Worm (Caenorhabditis elegans) whole organism, L4/young adult: ENCODE measurements around the gene nep-2.

ENCODE experiments used
- W03F9.2 ChIP-seq: fragments of 150-350 bp; optimal IDR thresholded peaks from 2 replicates; lab custom pipeline; 2014; ENCODE audit warnings: missing biosample characterization, missing genetic modification characterization
- dao-5 ChIP-seq: sonication (generic microtip); optimal IDR thresholded peaks from 2 replicates; lab custom pipeline; 2016; ENCODE audit warnings: missing genotype, missing genetic modification characterization, moderate library complexity, missing compliant biosample characterization

DNA sequence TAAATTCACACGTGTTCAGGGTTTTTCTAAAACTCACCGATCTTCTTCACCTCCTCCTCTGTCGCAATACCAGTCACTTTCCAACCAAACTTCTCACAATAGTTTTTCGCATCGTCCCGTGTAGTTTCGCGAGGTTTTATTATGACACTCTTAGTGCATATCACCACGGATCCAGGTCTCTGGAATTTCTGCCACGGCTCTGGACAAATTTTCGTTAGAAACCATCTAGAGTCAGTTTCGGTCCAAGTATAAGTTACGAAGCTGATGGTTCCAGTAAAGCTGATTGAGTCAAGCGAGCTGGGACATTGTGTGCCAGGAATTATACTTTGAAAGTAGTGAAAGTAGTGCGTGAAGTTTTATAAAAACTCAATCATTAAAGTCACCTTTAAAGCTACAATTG is 30.8 kb upstream of the nep-2 start:
- no peak for TF ChIP-seq W03F9.2
- no peak for TF ChIP-seq dao-5 (tag; lab: Kevin White, UChicago)
